Worm (Caenorhabditis elegans) whole organism, L1 larva: ENCODE measurements around the gene hgrs-1.

Experiments
- C04F5.9 ChIP-seq: sonication (generic microtip); optimal IDR thresholded peaks from 2 replicates; lab custom pipeline; 2016; ENCODE audit warnings: missing genetic modification characterization, missing compliant biosample characterization
- C16A3.4 ChIP-seq: fragments of 150-350 bp; optimal IDR thresholded peaks from 2 replicates; lab custom pipeline; 2014; ENCODE audit warnings: missing biosample characterization, missing genetic modification characterization
- C34B4.2 ChIP-seq: sonication (generic microtip); optimal IDR thresholded peaks from 2 replicates; lab custom pipeline; 2017; ENCODE audit warnings: mild to moderate bottlenecking, missing genetic modification characterization, missing compliant biosample characterization
- F16B12.6 ChIP-seq: fragments of 150-350 bp; optimal IDR thresholded peaks from 2 replicates; lab custom pipeline; 2014; ENCODE audit warnings: missing biosample characterization, missing genetic modification characterization
- alr-1 ChIP-seq: fragments of 200-800 bp; sonication (Bioruptor generic); optimal IDR thresholded peaks from 2 replicates; lab custom pipeline; 2018; ENCODE audit warnings: borderline replicate concordance, mild to moderate bottlenecking, missing genetic modification characterization, missing compliant biosample characterization
- aly-2 ChIP-seq: fragments of 150-350 bp; optimal IDR thresholded peaks from 2 replicates; lab custom pipeline; 2014; ENCODE audit warnings: missing biosample characterization, missing genetic modification characterization
- ama-1 ChIP-seq: fragments of 150-350 bp; optimal IDR thresholded peaks from 2 replicates; lab custom pipeline; 2014
- ceh-63 ChIP-seq: fragments of 200-800 bp; sonication (Bioruptor generic); optimal IDR thresholded peaks from 2 replicates; lab custom pipeline; 2018; ENCODE audit warnings: mild to moderate bottlenecking, missing genetic modification characterization, missing compliant biosample characterization
- ceh-8 ChIP-seq: fragments of 200-800 bp; sonication (Bioruptor generic); optimal IDR thresholded peaks from 2 replicates; lab custom pipeline; 2018; ENCODE audit warnings: mild to moderate bottlenecking, missing genetic modification characterization, moderate library complexity, missing compliant biosample characterization
- ceh-82 ChIP-seq, 3 experiments: fragments of 150-350 bp in 1 of 3; sonication (generic microtip) in 2 of 3; optimal IDR thresholded peaks; 2 replicates each; lab custom pipeline; 2014 to 2017; ENCODE audit warnings: missing biosample characterization in 3 of 3, missing genetic modification characterization in 3 of 3
- ces-1 ChIP-seq: fragments of 150-350 bp; optimal IDR thresholded peaks from 2 replicates; lab custom pipeline; 2014; ENCODE audit warnings: missing biosample characterization, missing genetic modification reagents, missing genetic modification characterization
- dsc-1 ChIP-seq: sonication (generic microtip); optimal IDR thresholded peaks from 2 replicates; lab custom pipeline; 2016; ENCODE audit warnings: mild to moderate bottlenecking, missing genetic modification characterization, missing compliant biosample characterization
- efl-1 ChIP-seq, 4 experiments: fragments of 150-350 bp; optimal IDR thresholded peaks in 3 of 4; peaks in 1 of 4; 1 replicate in 1 of 4; 2 replicates in 3 of 4; lab custom pipeline; 2014; ENCODE audit warnings: missing biosample characterization in 2 of 4, missing genetic modification characterization in 2 of 4, missing genetic modification reagents in 2 of 4
- egl-13 ChIP-seq: sonication (generic microtip); optimal IDR thresholded peaks from 2 replicates; lab custom pipeline; 2016; ENCODE audit warnings: missing genotype, missing genetic modification reagents, missing genetic modification characterization, missing compliant biosample characterization
- elt-2 ChIP-seq: sonication (generic microtip); optimal IDR thresholded peaks from 2 replicates; lab custom pipeline; 2016; ENCODE audit warnings: missing genetic modification characterization, mild to moderate bottlenecking, inconsistent platforms, missing compliant biosample characterization, missing genetic modification reagents
- elt-3 ChIP-seq, 6 experiments: fragments of 150-350 bp in 1 of 6; sonication (generic microtip); optimal IDR thresholded peaks; 2 replicates each; lab custom pipeline; 2017 to 2018; ENCODE audit warnings: missing biosample characterization in 6 of 6, missing genetic modification characterization in 6 of 6, inconsistent platforms in 1 of 6
- ets-5 ChIP-seq: fragments of 200-800 bp; sonication (Bioruptor generic); IDR thresholded peaks from 2 replicates; pipeline ENCODE4 v1.3.6; 2022; ENCODE audit warnings: missing genetic modification characterization, missing compliant biosample characterization
- fkh-4 ChIP-seq: sonication (generic microtip); optimal IDR thresholded peaks from 2 replicates; lab custom pipeline; 2016; ENCODE audit warnings: missing compliant biosample characterization, missing genetic modification characterization, borderline replicate concordance
- fkh-8 ChIP-seq: sonication (generic microtip); optimal IDR thresholded peaks from 2 replicates; lab custom pipeline; 2016; ENCODE audit warnings: mild to moderate bottlenecking, missing genetic modification characterization, missing compliant biosample characterization
- hlh-4 ChIP-seq: sonication (generic microtip); optimal IDR thresholded peaks from 2 replicates; lab custom pipeline; 2016; ENCODE audit warnings: mild to moderate bottlenecking, missing genetic modification characterization, missing compliant biosample characterization
- hpl-2 ChIP-seq: fragments of 150-350 bp; optimal IDR thresholded peaks from 2 replicates; lab custom pipeline; 2014; ENCODE audit warnings: missing biosample characterization, missing genetic modification reagents, missing genetic modification characterization
- isw-1 ChIP-seq: fragments of 200-800 bp; sonication (Bioruptor generic); IDR thresholded peaks from 2 replicates; pipeline ENCODE4 v1.3.6; 2022; ENCODE audit warnings: missing genetic modification characterization, missing compliant biosample characterization
- lin-13 ChIP-seq: fragments of 150-350 bp; optimal IDR thresholded peaks from 2 replicates; lab custom pipeline; 2014; ENCODE audit warnings: missing biosample characterization, missing genetic modification reagents, missing genetic modification characterization
- lin-14 ChIP-seq: fragments of 200-800 bp; sonication (Bioruptor generic); optimal IDR thresholded peaks from 2 replicates; lab custom pipeline; 2018; ENCODE audit warnings: mild to moderate bottlenecking, missing genetic modification characterization, moderate library complexity, missing compliant biosample characterization
- lin-35 ChIP-seq, 2 experiments: fragments of 150-350 bp; optimal IDR thresholded peaks; 2 replicates each; lab custom pipeline; 2014; ENCODE audit warnings: missing biosample characterization in 2 of 2, missing genetic modification characterization in 2 of 2, missing genetic modification reagents in 2 of 2
- lin-39 ChIP-seq: fragments of 150-350 bp; optimal IDR thresholded peaks from 2 replicates; lab custom pipeline; 2014; ENCODE audit warnings: missing biosample characterization, missing genetic modification reagents, missing genetic modification characterization
- lir-3 ChIP-seq: sonication (generic microtip); optimal IDR thresholded peaks from 2 replicates; lab custom pipeline; 2016; ENCODE audit warnings: mild to moderate bottlenecking, missing genetic modification characterization, moderate library complexity, missing compliant biosample characterization; ENCODE audit not compliant: poor library complexity
- lsy-2 ChIP-seq, 2 experiments: fragments of 150-350 bp; optimal IDR thresholded peaks; 2 replicates each; lab custom pipeline; 2014; ENCODE audit warnings: missing biosample characterization in 2 of 2, missing genetic modification characterization in 2 of 2
- mab-9 ChIP-seq: fragments of 200-800 bp; sonication (Bioruptor generic); IDR thresholded peaks from 2 replicates; pipeline ENCODE4 v1.3.6; 2022; ENCODE audit warnings: missing genetic modification reagents, missing genetic modification characterization, missing compliant biosample characterization
- nhr-11 ChIP-seq: fragments of 150-350 bp; optimal IDR thresholded peaks from 2 replicates; lab custom pipeline; 2014; ENCODE audit warnings: missing biosample characterization, missing genetic modification characterization
- nhr-19 ChIP-seq: fragments of 200-800 bp; sonication (Bioruptor generic); conservative IDR thresholded peaks from 2 replicates; pipeline ENCODE4 v1.3.6; 2022; ENCODE audit warnings: missing genetic modification characterization, missing compliant biosample characterization
- nhr-20 ChIP-seq: sonication (generic microtip); optimal IDR thresholded peaks from 2 replicates; lab custom pipeline; 2016; ENCODE audit warnings: mild to moderate bottlenecking, missing genetic modification characterization, missing compliant biosample characterization
- nhr-237 ChIP-seq: fragments of 150-350 bp; optimal IDR thresholded peaks from 2 replicates; lab custom pipeline; 2014; ENCODE audit warnings: missing biosample characterization, missing genetic modification characterization
- nhr-28 ChIP-seq: fragments of 150-350 bp; optimal IDR thresholded peaks from 2 replicates; lab custom pipeline; 2014; ENCODE audit warnings: missing biosample characterization, missing genetic modification characterization
- nhr-47 ChIP-seq: sonication (generic microtip); optimal IDR thresholded peaks from 2 replicates; lab custom pipeline; 2016; ENCODE audit warnings: mild to moderate bottlenecking, missing genetic modification characterization, moderate library complexity, missing compliant biosample characterization
- nhr-71 ChIP-seq: sonication (generic microtip); optimal IDR thresholded peaks from 2 replicates; lab custom pipeline; 2016; ENCODE audit warnings: mild to moderate bottlenecking, missing genetic modification characterization, moderate library complexity, missing compliant biosample characterization
- nhr-76 ChIP-seq: sonication (generic microtip); optimal IDR thresholded peaks from 2 replicates; lab custom pipeline; 2017; ENCODE audit warnings: missing biosample characterization, missing genetic modification characterization
- nhr-77 ChIP-seq: fragments of 150-350 bp; optimal IDR thresholded peaks from 2 replicates; lab custom pipeline; 2014; ENCODE audit warnings: missing biosample characterization, missing genetic modification characterization
- nhr-90 ChIP-seq: sonication (generic microtip); optimal IDR thresholded peaks from 2 replicates; lab custom pipeline; 2016; ENCODE audit warnings: mild to moderate bottlenecking, missing genetic modification characterization, missing compliant biosample characterization; ENCODE audit not compliant: poor library complexity
- pag-3 ChIP-seq: sonication (generic microtip); optimal IDR thresholded peaks from 2 replicates; lab custom pipeline; 2017; ENCODE audit warnings: missing genetic modification characterization, mild to moderate bottlenecking, missing compliant biosample characterization, antibody characterized with exemption, borderline replicate concordance; ENCODE audit not compliant: insufficient read depth
- pax-3 ChIP-seq: fragments of 200-800 bp; sonication (Bioruptor generic); optimal IDR thresholded peaks from 2 replicates; lab custom pipeline; 2018; ENCODE audit warnings: mild to moderate bottlenecking, missing genetic modification characterization, moderate library complexity, missing compliant biosample characterization
- rnt-1 ChIP-seq: sonication (generic microtip); optimal IDR thresholded peaks from 2 replicates; lab custom pipeline; 2016; ENCODE audit warnings: mild to moderate bottlenecking, missing genetic modification characterization, moderate library complexity, missing compliant biosample characterization
- snu-23 ChIP-seq: sonication (generic microtip); optimal IDR thresholded peaks from 2 replicates; lab custom pipeline; 2016; ENCODE audit warnings: missing genetic modification characterization, missing compliant biosample characterization
- sox-4 ChIP-seq: sonication (generic microtip); optimal IDR thresholded peaks from 2 replicates; lab custom pipeline; 2016; ENCODE audit warnings: missing genetic modification characterization, missing compliant biosample characterization
- sptf-1 ChIP-seq: fragments of 150-350 bp; optimal IDR thresholded peaks from 2 replicates; lab custom pipeline; 2014; ENCODE audit warnings: missing biosample characterization, missing genetic modification characterization
- tbx-2 ChIP-seq: sonication (generic microtip); optimal IDR thresholded peaks from 2 replicates; lab custom pipeline; 2016; ENCODE audit warnings: missing genetic modification characterization, missing compliant biosample characterization
- unc-130 ChIP-seq: fragments of 150-350 bp; optimal IDR thresholded peaks from 2 replicates; lab custom pipeline; 2017; ENCODE audit warnings: missing biosample characterization, missing genetic modification characterization, inconsistent platforms
- unc-62 ChIP-seq: fragments of 150-350 bp; optimal IDR thresholded peaks from 2 replicates; lab custom pipeline; 2014; ENCODE audit warnings: missing biosample characterization, missing genetic modification reagents, missing genetic modification characterization
- unc-86 ChIP-seq: sonication (generic microtip); optimal IDR thresholded peaks from 2 replicates; lab custom pipeline; 2016; ENCODE audit warnings: missing genetic modification characterization, missing compliant biosample characterization
- vab-15 ChIP-seq: sonication (generic microtip); optimal IDR thresholded peaks from 2 replicates; lab custom pipeline; 2017; ENCODE audit warnings: missing genotype, mild to moderate bottlenecking, missing genetic modification characterization, missing compliant biosample characterization
- xbp-1 ChIP-seq: sonication (generic microtip); optimal IDR thresholded peaks from 2 replicates; lab custom pipeline; 2016; ENCODE audit warnings: missing genetic modification characterization, missing compliant biosample characterization
- ztf-4 ChIP-seq: fragments of 150-350 bp; optimal IDR thresholded peaks from 2 replicates; lab custom pipeline; 2014; ENCODE audit warnings: missing biosample characterization, missing genetic modification characterization

hgrs-1 gene

DNA sequence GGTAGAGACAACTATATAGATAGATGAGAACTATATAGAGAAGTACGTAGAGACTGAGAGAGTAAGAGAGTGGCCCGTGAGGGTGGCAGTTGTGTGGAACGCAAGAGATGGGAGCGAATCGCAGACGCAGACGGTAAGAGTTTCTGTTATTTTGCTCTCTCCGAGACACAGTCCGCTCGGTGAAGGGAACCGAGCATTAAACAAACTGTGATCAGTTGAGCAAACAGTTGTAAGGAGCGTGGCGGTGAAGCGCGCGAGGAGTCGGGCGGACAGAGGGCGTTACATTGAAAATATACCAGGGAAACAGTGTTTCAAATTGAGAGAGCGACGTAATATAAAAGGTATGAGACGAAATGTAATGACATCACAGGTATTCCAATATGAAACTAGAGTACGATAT, 23.7 kb upstream of the hgrs-1 start (continued):
- TF ChIP-seq fkh-8 (tag; lab: Kevin White, UChicago) (no peak), ztf-4 (no peak), nhr-47 (peak; percentile 39), nhr-237 (no peak), F16B12.6 (tag; lab: Kevin White, UChicago) (no peak), lir-3 (no peak), tbx-2 (tag; lab: Kevin White, UChicago) (peak; percentile 63), nhr-20 (tag; lab: Kevin White, UChicago) (peak; percentile 87), mab-9 (GFP tag; lab: Robert Waterston, UW) (no peak), efl-1 (optimal IDR thresholded peaks at IDR 0.05; lab: Kevin White, UChicago) (peak; percentile 14 to 17), efl-1 (GFP tag; optimal IDR thresholded peaks at IDR 0.05 in 1 of 2; lab: Kevin White, UChicago) (no peak), lin-13 (no peak), ets-5 (GFP tag; lab: Robert Waterston, UW) (no peak), pax-3 (no peak), nhr-11 (tag; lab: Kevin White, UChicago) (no peak), elt-2 (peak; percentile 76), C34B4.2 (tag; lab: Kevin White, UChicago) (no peak), sptf-1 (tag; lab: Kevin White, UChicago) (no peak), C16A3.4 (tag; lab: Kevin White, UChicago) (no peak), nhr-90 (tag; lab: Kevin White, UChicago) (peak; percentile 66), isw-1 (GFP tag; lab: Robert Waterston, UW) (no peak), nhr-76 (tag; lab: Kevin White, UChicago) (no peak), sox-4 (tag; lab: Kevin White, UChicago) (no peak), unc-62 (GFP tag; lab: Kevin White, UChicago) (no peak), nhr-77 (peak; percentile 58), lin-39 (tag; lab: Kevin White, UChicago) (no peak), nhr-19 (peak; percentile 24), aly-2 (tag; lab: Kevin White, UChicago) (no peak), vab-15 (no peak), ceh-63 (GFP tag; lab: Kevin White, UChicago) (no peak), pag-3 (tag; lab: Kevin White, UChicago) (no peak), ceh-82 (tag; optimal IDR thresholded peaks at IDR 0.05; lab: Kevin White, UChicago) (no peak), fkh-4 (no peak), lin-35 (GFP tag; optimal IDR thresholded peaks at IDR 0.05; lab: Kevin White, UChicago) (peak in 1 of 2 experiments; percentile 56), lsy-2 (tag; optimal IDR thresholded peaks at IDR 0.05; lab: Kevin White, UChicago) (peak in 1 of 2 experiments; percentile 35), ces-1 (no peak), snu-23 (GFP tag; lab: Kevin White, UChicago) (peak; percentile 43), unc-86 (tag; lab: Kevin White, UChicago) (no peak), nhr-28 (tag; lab: Kevin White, UChicago) (no peak), egl-13 (tag; lab: Kevin White, UChicago) (no peak), rnt-1 (peak; percentile 27), alr-1 (tag; lab: Kevin White, UChicago) (no peak), hpl-2 (GFP tag; lab: Kevin White, UChicago) (peak; percentile 16), C04F5.9 (tag; lab: Kevin White, UChicago) (no peak), hlh-4 (no peak), ceh-8 (GFP tag; lab: Kevin White, UChicago) (no peak), elt-3 (tag; optimal IDR thresholded peaks at IDR 0.05; lab: Kevin White, UChicago) (peak in 2 of 6 experiments; percentile 20 to 22), ama-1 (no peak), lin-14 (GFP tag; lab: Kevin White, UChicago) (peak; percentile 82), dsc-1 (tag; lab: Kevin White, UChicago) (no peak), nhr-71 (tag; lab: Kevin White, UChicago) (peak; percentile 68), xbp-1 (tag; lab: Kevin White, UChicago) (peak; percentile 20), unc-130 (tag; lab: Kevin White, UChicago) (no peak)
